Fruit fly (Drosophila melanogaster) whole organism, embryonic: Measurements from ENCODE around the gene tbrd-1.
A peak's percentile ranks its signal among the peaks of the same experiment; 100 is the strongest.

Experiments
- Antp ChIP-seq: fragments of 200-800 bp; sonication (Bioruptor generic); optimal IDR thresholded peaks from 3 replicates; lab custom pipeline; 2016; ENCODE audit warnings: missing biosample characterization, missing genetic modification characterization
- Awh ChIP-seq: fragments of 200-800 bp; sonication (Bioruptor generic); IDR thresholded peaks from 2 replicates; pipeline ENCODE4, ENCODE4 v1.3.6; 2022; ENCODE audit warnings: missing biosample characterization, missing genetic modification characterization
- Blimp-1 ChIP-seq: fragments of 200-800 bp; sonication (Bioruptor generic); optimal IDR thresholded peaks from 3 replicates; lab custom pipeline; 2018; ENCODE audit warnings: missing biosample characterization, missing genetic modification characterization, mild to moderate bottlenecking, moderate library complexity, missing genetic modification reagents
- CG10431 ChIP-seq: fragments of 200-800 bp; sonication (Bioruptor generic); optimal IDR thresholded peaks from 3 replicates; lab custom pipeline; 2018; ENCODE audit warnings: missing biosample characterization, mild to moderate bottlenecking, missing genetic modification characterization
- CG10979 ChIP-seq: fragments of 200-800 bp; sonication (Bioruptor generic); optimal IDR thresholded peaks from 2 replicates; lab custom pipeline; 2018; ENCODE audit warnings: missing biosample characterization, mild to moderate bottlenecking, missing genetic modification characterization, moderate library complexity
- CG12769 ChIP-seq: fragments of 200-800 bp; sonication (Bioruptor generic); optimal IDR thresholded peaks from 2 replicates; lab custom pipeline; 2019; ENCODE audit warnings: missing biosample characterization, mild to moderate bottlenecking, missing genetic modification characterization, moderate library complexity
- CG13894 ChIP-seq: fragments of 200-800 bp; sonication (Bioruptor generic); optimal IDR thresholded peaks from 3 replicates; lab custom pipeline; 2018; ENCODE audit warnings: missing biosample characterization, mild to moderate bottlenecking, missing genetic modification characterization, moderate library complexity
- CG16779 ChIP-seq: fragments of 200-800 bp; sonication (Bioruptor generic); IDR thresholded peaks from 2 replicates; pipeline ENCODE4 v1.3.6; 2022; ENCODE audit warnings: missing biosample characterization, missing genetic modification characterization
- CG17359 ChIP-seq: fragments of 200-800 bp; sonication (Bioruptor generic); optimal IDR thresholded peaks from 3 replicates; lab custom pipeline; 2018; ENCODE audit warnings: missing biosample characterization, mild to moderate bottlenecking, missing genetic modification characterization, moderate library complexity
- CG31224 ChIP-seq: fragments of 200-800 bp; sonication (Bioruptor generic); IDR thresholded peaks from 2 replicates; pipeline ENCODE4 v1.3.6; 2022; ENCODE audit warnings: missing biosample characterization, missing genetic modification characterization
- CG3847 ChIP-seq: fragments of 200-800 bp; sonication (Bioruptor generic); IDR thresholded peaks from 2 replicates; pipeline ENCODE4 v1.3.6; 2022; ENCODE audit warnings: missing biosample characterization, missing genetic modification characterization
- CG42726 ChIP-seq: fragments of 200-800 bp; sonication (Bioruptor generic); IDR thresholded peaks from 2 replicates; pipeline ENCODE4 v1.3.6; 2022; ENCODE audit warnings: missing biosample characterization, missing genetic modification characterization; ENCODE audit not compliant: partially characterized antibody
- CG7372 ChIP-seq: fragments of 200-800 bp; sonication (Bioruptor generic); IDR thresholded peaks from 2 replicates; pipeline ENCODE4 v1.3.6; 2022; ENCODE audit warnings: missing biosample characterization, missing genetic modification characterization
- CG7786 ChIP-seq: fragments of 200-800 bp; sonication (Bioruptor generic); optimal IDR thresholded peaks from 2 replicates; lab custom pipeline; 2016; ENCODE audit warnings: missing biosample characterization, missing genetic modification characterization
- CG8478 ChIP-seq: fragments of >200 bp; optimal IDR thresholded peaks from 2 replicates; lab custom pipeline; 2018
- Dp ChIP-seq: fragments of 200-800 bp; sonication (Bioruptor generic); optimal IDR thresholded peaks from 2 replicates; lab custom pipeline; 2018; ENCODE audit warnings: missing biosample characterization, mild to moderate bottlenecking, missing genetic modification characterization, moderate library complexity
- Drgx ChIP-seq: fragments of 200-800 bp; sonication (Bioruptor generic); IDR thresholded peaks from 2 replicates; pipeline ENCODE4 v1.3.6; 2022; ENCODE audit warnings: missing biosample characterization, missing genetic modification characterization
- E2f2 ChIP-seq: fragments of 200-800 bp; sonication (Bioruptor generic); IDR thresholded peaks from 2 replicates; pipeline ENCODE4 v1.3.6; 2022; ENCODE audit warnings: missing biosample characterization, missing genetic modification characterization
- Ets97D ChIP-seq: fragments of 200-800 bp; sonication (Bioruptor generic); optimal IDR thresholded peaks from 3 replicates; lab custom pipeline; 2016; ENCODE audit warnings: missing biosample characterization, missing genetic modification characterization
- Gsc ChIP-seq: fragments of 200-800 bp; sonication (Bioruptor generic); IDR thresholded peaks from 2 replicates; pipeline ENCODE4 v1.3.6; 2022; ENCODE audit warnings: missing biosample characterization, missing genetic modification characterization
- Hr78 ChIP-seq, 2 experiments: fragments of 200-800 bp in 1 of 2; fragments of >200 bp in 1 of 2; sonication (Bioruptor generic) in 1 of 2; optimal IDR thresholded peaks; 2 replicates each; lab custom pipeline; 2017 to 2019; ENCODE audit warnings: missing biosample characterization in 2 of 2, missing genetic modification characterization in 2 of 2, mild to moderate bottlenecking in 1 of 2, moderate library complexity in 1 of 2
- Mrtf ChIP-seq: fragments of 200-800 bp; sonication (Bioruptor generic); IDR thresholded peaks from 3 replicates; pipeline ENCODE4 v1.3.6; 2022; ENCODE audit warnings: missing biosample characterization, missing genetic modification characterization
- NC2α ChIP-seq: fragments of 200-800 bp; sonication (Bioruptor generic); optimal IDR thresholded peaks from 2 replicates; lab custom pipeline; 2016; ENCODE audit warnings: missing biosample characterization, missing genetic modification characterization
- NK7.1 ChIP-seq: fragments of 200-800 bp; sonication (Bioruptor generic); optimal IDR thresholded peaks from 3 replicates; lab custom pipeline; 2016; ENCODE audit warnings: missing biosample characterization, missing genetic modification characterization
- Ptx1 ChIP-seq: fragments of 200-800 bp; sonication (Bioruptor generic); IDR thresholded peaks from 2 replicates; pipeline ENCODE4 v1.3.6; 2022; ENCODE audit warnings: missing biosample characterization, missing genetic modification characterization
- Sox102F ChIP-seq: fragments of 200-800 bp; sonication (Bioruptor generic); optimal IDR thresholded peaks from 2 replicates; lab custom pipeline; 2018; ENCODE audit warnings: missing biosample characterization, mild to moderate bottlenecking, missing genetic modification characterization, moderate library complexity
- abd-A ChIP-seq: fragments of 200-800 bp; sonication (Bioruptor generic); optimal IDR thresholded peaks from 3 replicates; lab custom pipeline; 2019; ENCODE audit warnings: missing biosample characterization, mild to moderate bottlenecking, missing genetic modification characterization, moderate library complexity
- cg ChIP-seq: fragments of 200-800 bp; sonication (Bioruptor generic); optimal IDR thresholded peaks from 3 replicates; lab custom pipeline; 2019; ENCODE audit warnings: missing biosample characterization, mild to moderate bottlenecking, missing genetic modification characterization, moderate library complexity
- chif ChIP-seq, 2 experiments: fragments of 200-800 bp; sonication (Bioruptor generic); optimal IDR thresholded peaks; 3 replicates each; lab custom pipeline; 2016; ENCODE audit warnings: missing biosample characterization in 2 of 2, missing genetic modification characterization in 2 of 2
- crol ChIP-seq: fragments of 200-800 bp; sonication (Bioruptor generic); IDR thresholded peaks from 2 replicates; pipeline ENCODE4 v1.3.6; 2022; ENCODE audit warnings: missing biosample characterization, missing genetic modification characterization
- cwo ChIP-seq: fragments of 200-800 bp; sonication (Bioruptor generic); optimal IDR thresholded peaks from 3 replicates; lab custom pipeline; 2017; ENCODE audit warnings: missing biosample characterization, missing genetic modification characterization, mild to moderate bottlenecking, moderate library complexity, missing genetic modification reagents
- da ChIP-seq: fragments of 200-800 bp; sonication (Bioruptor generic); optimal IDR thresholded peaks from 2 replicates; lab custom pipeline; 2016; ENCODE audit warnings: missing biosample characterization, missing genetic modification characterization
- gem ChIP-seq: fragments of 200-800 bp; sonication (Bioruptor generic); optimal IDR thresholded peaks from 2 replicates; lab custom pipeline; 2019; ENCODE audit warnings: missing biosample characterization, mild to moderate bottlenecking, missing genetic modification characterization, moderate library complexity
- h ChIP-seq: fragments of >200 bp; optimal IDR thresholded peaks from 2 replicates; lab custom pipeline; 2017
- hth ChIP-seq: fragments of >200 bp; optimal IDR thresholded peaks from 2 replicates; lab custom pipeline; 2017; ENCODE audit warnings: inconsistent platforms
- ken ChIP-seq: fragments of 200-800 bp; sonication (Bioruptor generic); IDR thresholded peaks from 3 replicates; pipeline ENCODE4 v1.3.6; 2022; ENCODE audit warnings: missing biosample characterization, missing genetic modification characterization
- kni ChIP-seq: fragments of 200-800 bp; sonication (Bioruptor generic); optimal IDR thresholded peaks from 3 replicates; lab custom pipeline; 2017; ENCODE audit warnings: mild to moderate bottlenecking, missing biosample characterization, missing genetic modification reagents, missing genetic modification characterization
- luna ChIP-seq: fragments of 200-800 bp; sonication (Bioruptor generic); optimal IDR thresholded peaks from 2 replicates; lab custom pipeline; 2016; ENCODE audit warnings: missing biosample characterization, missing genetic modification characterization
- oc ChIP-seq: fragments of 200-800 bp; sonication (Bioruptor generic); optimal IDR thresholded peaks from 2 replicates; lab custom pipeline; 2018; ENCODE audit warnings: missing biosample characterization, mild to moderate bottlenecking, missing genetic modification characterization, moderate library complexity
- pb ChIP-seq: fragments of 200-800 bp; sonication (Bioruptor generic); optimal IDR thresholded peaks from 3 replicates; lab custom pipeline; 2016; ENCODE audit warnings: missing biosample characterization, missing genetic modification characterization
- peb ChIP-seq: fragments of 200-800 bp; sonication (Bioruptor generic); IDR thresholded peaks from 2 replicates; pipeline ENCODE4 v1.3.6; 2022; ENCODE audit warnings: missing biosample characterization, missing genetic modification characterization
- pros ChIP-seq: fragments of 200-800 bp; sonication (Bioruptor generic); optimal IDR thresholded peaks from 3 replicates; lab custom pipeline; 2019; ENCODE audit warnings: missing biosample characterization, mild to moderate bottlenecking, missing genetic modification characterization, moderate library complexity
- run ChIP-seq: fragments of 200-800 bp; sonication (Bioruptor generic); optimal IDR thresholded peaks from 3 replicates; lab custom pipeline; 2018; ENCODE audit warnings: missing biosample characterization, mild to moderate bottlenecking, missing genetic modification characterization
- sens ChIP-seq: fragments of 200-800 bp; sonication (Bioruptor generic); peaks from one replicate; lab custom pipeline; 2016; ENCODE audit warnings: missing biosample characterization, missing genetic modification characterization
- sqz ChIP-seq: fragments of 200-800 bp; sonication (Bioruptor generic); optimal IDR thresholded peaks from 3 replicates; lab custom pipeline; 2018; ENCODE audit warnings: missing biosample characterization, mild to moderate bottlenecking, missing genetic modification characterization
- sr ChIP-seq: fragments of 200-800 bp; sonication (Bioruptor generic); IDR thresholded peaks from 3 replicates; pipeline ENCODE4 v1.3.6; 2022; ENCODE audit warnings: missing biosample characterization, missing genetic modification characterization
- tio ChIP-seq: fragments of 200-800 bp; sonication (Bioruptor generic); optimal IDR thresholded peaks from 2 replicates; lab custom pipeline; 2017; ENCODE audit warnings: missing biosample characterization, missing genetic modification characterization, inconsistent platforms
- ttk ChIP-seq: fragments of 200-800 bp; sonication (Bioruptor generic); IDR thresholded peaks from 2 replicates; pipeline ENCODE4 v2.1.2; 2022; ENCODE audit warnings: missing biosample characterization, missing genetic modification characterization
- unc-4 ChIP-seq: fragments of 200-800 bp; sonication (Bioruptor generic); IDR thresholded peaks from 2 replicates; pipeline ENCODE4 v1.3.6; 2022; ENCODE audit warnings: missing biosample characterization, missing genetic modification characterization; ENCODE audit not compliant: partially characterized antibody
- wek ChIP-seq: fragments of 200-800 bp; sonication (Bioruptor generic); optimal IDR thresholded peaks from 3 replicates; lab custom pipeline; 2018; ENCODE audit warnings: missing biosample characterization, mild to moderate bottlenecking, missing genetic modification characterization, moderate library complexity

Gene tbrd-1

DNA sequence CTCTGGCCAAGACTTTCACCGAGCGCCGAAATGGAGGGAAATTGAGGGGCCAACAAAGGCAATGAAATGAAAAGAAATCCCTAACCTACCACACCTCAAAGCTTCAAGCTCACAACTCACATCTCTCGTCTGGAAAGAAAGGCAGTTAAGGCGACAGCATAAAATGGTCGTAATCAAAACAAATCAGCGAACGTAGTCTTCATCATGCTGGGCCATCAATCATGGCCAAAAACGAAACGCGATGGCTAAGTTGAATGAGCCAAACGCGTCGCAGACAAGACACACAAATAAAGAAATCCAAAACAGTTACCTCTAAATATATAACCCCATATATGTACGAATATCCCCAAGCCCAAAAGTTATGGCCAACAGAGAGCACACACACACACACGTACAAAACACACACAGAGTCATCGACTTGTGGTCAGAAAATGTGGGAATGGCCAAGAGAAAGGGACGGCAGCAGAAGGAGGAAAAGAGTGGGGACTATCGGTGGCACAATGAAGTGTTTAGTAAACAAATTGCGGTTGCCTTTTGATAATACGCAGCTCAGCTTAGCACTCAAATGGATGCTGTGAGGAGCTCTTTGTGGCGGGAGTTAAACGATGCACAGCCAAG, 17.8 kb upstream of the tbrd-1 start:
- TF ChIP-seq abd-A (tag; lab: Kevin White, UChicago) (peak; percentile 87), gem (tag; lab: Kevin White, UChicago) (no peak), chif (GFP tag; optimal IDR thresholded peaks at IDR 0.05; lab: Kevin White, UChicago) (no peak), CG13894 (peak; percentile 45), CG7786 (GFP tag; lab: Kevin White, UChicago) (no peak), kni (GFP tag; lab: Kevin White, UChicago) (peak; percentile 81), cg (peak; percentile 52), pros (GFP tag; lab: Kevin White, UChicago) (peak; percentile 63), run (tag; lab: Kevin White, UChicago) (peak; percentile 78), Blimp-1 (GFP tag; lab: Kevin White, UChicago) (peak; percentile 58), Antp (GFP tag; lab: Kevin White, UChicago) (no peak), sr (0 out of 3 replicates have a peak, but pooled peaks have one; percentile 10), crol (GFP tag; lab: Robert Waterston, UW) (0 out of 2 replicates have a peak, but pooled peaks have one; percentile 12), Hr78 (GFP tag; optimal IDR thresholded peaks at IDR 0.05; lab: Kevin White, UChicago) (peak in 1 of 2 experiments; percentile 29), CG12769 (tag; lab: Kevin White, UChicago) (peak; percentile 66), oc (tag; lab: Kevin White, UChicago) (peak; percentile 50)

DNA sequence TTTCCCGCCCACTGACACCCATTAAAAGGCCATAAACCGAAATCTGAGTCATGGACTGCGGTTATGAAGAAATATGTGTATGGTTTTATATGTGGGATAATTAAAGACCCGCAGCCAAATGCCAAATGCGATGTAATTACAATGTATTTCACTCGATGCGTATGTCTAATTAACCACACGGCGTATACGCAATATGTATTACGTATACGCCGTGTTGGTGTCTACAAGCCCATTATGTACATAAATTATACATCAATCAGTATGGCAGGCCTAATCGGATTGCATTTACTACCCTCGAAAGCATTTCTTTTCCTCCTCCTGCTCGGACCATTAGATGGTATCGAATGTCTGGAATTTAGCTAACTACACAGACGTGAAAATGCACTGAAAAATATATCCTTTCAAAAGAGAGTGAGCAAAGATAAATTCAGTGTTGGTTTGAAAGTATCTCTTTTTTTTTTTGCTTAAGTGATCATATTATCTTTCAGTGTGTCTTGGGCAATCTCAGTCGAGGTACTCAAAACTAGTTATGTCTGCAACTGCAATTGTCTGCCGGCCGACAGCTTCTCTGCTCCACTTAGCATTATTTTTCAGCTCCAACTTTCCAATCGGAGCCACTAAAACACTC, 17.0 kb upstream of the tbrd-1 start:
- no peak for TF ChIP-seq E2f2 (GFP tag; lab: Robert Waterston, UW)
- TF ChIP-seq ken (GFP tag; lab: Robert Waterston, UW): 0 out of 3 replicates have a peak, but pooled peaks have one; percentile 21
- TF ChIP-seq sens (GFP tag; lab: Kevin White, UChicago): peak; percentile 20
- no peak for TF ChIP-seq wek
- no peak for TF ChIP-seq CG8478 (lab: Kevin White, UChicago)
- no peak for TF ChIP-seq CG10431 (GFP tag; lab: Kevin White, UChicago)
- no peak for TF ChIP-seq CG3847
- no peak for TF ChIP-seq CG16779
- TF ChIP-seq CG17359: no peak
- no peak for TF ChIP-seq Dp (GFP tag; lab: Kevin White, UChicago)
- TF ChIP-seq peb (GFP tag; lab: Robert Waterston, UW): no peak
- TF ChIP-seq Awh (GFP tag; lab: Robert Waterston, UW): no peak
- TF ChIP-seq CG31224 (GFP tag; lab: Robert Waterston, UW): no peak
- no peak for TF ChIP-seq tio
- TF ChIP-seq CG42726: no peak
- TF ChIP-seq da (GFP tag; lab: Kevin White, UChicago): no peak
- no peak for TF ChIP-seq pb (GFP tag; lab: Kevin White, UChicago)
- TF ChIP-seq Ptx1: no peak
- TF ChIP-seq hth (lab: Kevin White, UChicago): no peak
- TF ChIP-seq luna (GFP tag; lab: Kevin White, UChicago): no peak
- TF ChIP-seq sqz: no peak
- TF ChIP-seq Drgx (GFP tag; lab: Robert Waterston, UW): peak; percentile 51; the same call in 1 of the 2 replicates
- no peak for TF ChIP-seq NC2α (GFP tag; lab: Kevin White, UChicago)
- no peak for TF ChIP-seq Ets97D
- TF ChIP-seq ttk: no peak
- TF ChIP-seq CG7372 (GFP tag; lab: Robert Waterston, UW): peak; percentile 95
- TF ChIP-seq h (lab: Kevin White, UChicago): no peak
- TF ChIP-seq Mrtf (GFP tag; lab: Robert Waterston, UW): no peak
- no peak for TF ChIP-seq unc-4 (GFP tag; lab: Robert Waterston, UW)
- TF ChIP-seq Sox102F (GFP tag; lab: Kevin White, UChicago): peak; percentile 14
- TF ChIP-seq cwo (GFP tag; lab: Kevin White, UChicago): no peak
- no peak for TF ChIP-seq Gsc (GFP tag; lab: Robert Waterston, UW)
- TF ChIP-seq NK7.1 (GFP tag; lab: Kevin White, UChicago): no peak
- TF ChIP-seq CG10979: peak; percentile 31
